Fruit fly (Drosophila melanogaster) whole organism, prepupa: ENCODE results near the gene ClC-c.

Source experiments
- CG10669 ChIP-seq: fragments of 200-800 bp; sonication (Bioruptor generic); optimal IDR thresholded peaks from 3 replicates; lab custom pipeline; 2018; ENCODE audit warnings: missing biosample characterization, mild to moderate bottlenecking, missing genetic modification characterization, moderate library complexity
- CG11902 ChIP-seq: fragments of 200-800 bp; sonication (Bioruptor generic); optimal IDR thresholded peaks from 3 replicates; lab custom pipeline; 2016; ENCODE audit warnings: missing biosample characterization, missing genetic modification characterization
- CG16779 ChIP-seq: fragments of 200-800 bp; sonication (Bioruptor generic); optimal IDR thresholded peaks from 3 replicates; lab custom pipeline; 2017; ENCODE audit warnings: missing biosample characterization, mild to moderate bottlenecking, missing genetic modification characterization
- CG3032 ChIP-seq: fragments of 200-800 bp; optimal IDR thresholded peaks from 2 replicates; lab custom pipeline; 2019; ENCODE audit warnings: missing biosample characterization, mild to moderate bottlenecking, missing genetic modification characterization, moderate library complexity
- CG6854 ChIP-seq: fragments of 200-800 bp; sonication (Bioruptor generic); optimal IDR thresholded peaks from 2 replicates; lab custom pipeline; 2017; ENCODE audit warnings: missing biosample characterization, mild to moderate bottlenecking, missing genetic modification characterization
- CG8319 ChIP-seq: fragments of 200-800 bp; sonication (Bioruptor generic); optimal IDR thresholded peaks from 3 replicates; lab custom pipeline; 2016; ENCODE audit warnings: missing biosample characterization, missing genetic modification characterization
- Gug ChIP-seq: fragments of 200-800 bp; sonication (Bioruptor generic); IDR thresholded peaks from 2 replicates; pipeline ENCODE4 v1.3.6; 2022; ENCODE audit warnings: missing biosample characterization, missing genetic modification characterization
- Hr39 ChIP-seq: fragments of 200-800 bp; sonication (Bioruptor generic); optimal IDR thresholded peaks from 2 replicates; lab custom pipeline; 2016; ENCODE audit warnings: missing biosample characterization, missing genetic modification characterization
- fd85E ChIP-seq: fragments of 200-800 bp; sonication (Bioruptor generic); optimal IDR thresholded peaks from 3 replicates; lab custom pipeline; 2016; ENCODE audit warnings: missing biosample characterization, missing genetic modification characterization
- vri ChIP-seq: fragments of 200-800 bp; sonication (Bioruptor generic); optimal IDR thresholded peaks from 3 replicates; lab custom pipeline; 2016; ENCODE audit warnings: missing biosample characterization, mild to moderate bottlenecking, missing genetic modification characterization

dm6 chr3L:16048722-16049459 lies 41.4 kb upstream of the ClC-c start:
- TF ChIP-seq CG10669 (GFP tag; lab: Kevin White, UChicago): no peak
- TF ChIP-seq CG16779 (tag; lab: Kevin White, UChicago): no peak
- no peak for TF ChIP-seq fd85E (GFP tag; lab: Kevin White, UChicago)
- TF ChIP-seq vri: peak; percentile 37
- TF ChIP-seq CG3032 (tag; lab: Kevin White, UChicago): peak; percentile 17
- no peak for TF ChIP-seq Gug (GFP tag; lab: Robert Waterston, UW)
- TF ChIP-seq CG6854 (GFP tag; lab: Kevin White, UChicago): no peak
- no peak for TF ChIP-seq Hr39 (GFP tag; lab: Kevin White, UChicago)
- no peak for TF ChIP-seq CG8319 (GFP tag; lab: Kevin White, UChicago)
- no peak for TF ChIP-seq CG11902
